Fruit fly (Drosophila melanogaster): ENCODE measurements around the gene gb.

Gene gb

dm6 chr3R:27067362-27067761, 44.7 kb downstream of the gb start:
- no peak for TF ChIP-seq achi (GFP tag; optimal IDR thresholded peaks at IDR 0.05)
- TF ChIP-seq CG34406 (GFP tag; optimal IDR thresholded peaks at IDR 0.05), result no peak
- TF ChIP-seq fkh (GFP tag; optimal IDR thresholded peaks at IDR 0.05), result peak; percentile 89
- no peak for TF ChIP-seq OdsH (GFP tag; optimal IDR thresholded peaks at IDR 0.05)

- no peak for TF ChIP-seq acj6 (GFP tag; optimal IDR thresholded peaks at IDR 0.05)
- TF ChIP-seq Smox (GFP tag; optimal IDR thresholded peaks at IDR 0.05), result no peak
- no peak for TF ChIP-seq fkh (GFP tag; optimal IDR thresholded peaks at IDR 0.05)
- no peak for TF ChIP-seq Blimp-1 (GFP tag; optimal IDR thresholded peaks at IDR 0.05)
- TF ChIP-seq Ets21C (GFP tag; optimal IDR thresholded peaks at IDR 0.05), result no peak
- TF ChIP-seq CG8119 (GFP tag; IDR thresholded peaks at IDR 0.05), result no peak
Measured at dm6 chr3R:27065136-27065535, 46.9 kb downstream of the gb start, which contains the start of gene CG43935. TSS of gene CG43935 (plus strand) at chr3R:27065436.

- TF ChIP-seq Met (GFP tag; optimal IDR thresholded peaks at IDR 0.05) (no peak), Hr4 (GFP tag; optimal IDR thresholded peaks at IDR 0.05) (no peak), Eip75B (GFP tag; optimal IDR thresholded peaks at IDR 0.05) (no peak), net (GFP tag; optimal IDR thresholded peaks at IDR 0.05) (no peak), CG8319 (GFP tag; optimal IDR thresholded peaks at IDR 0.05) (no peak), achi (GFP tag; optimal IDR thresholded peaks at IDR 0.05) (no peak), CG11294 (GFP tag; IDR thresholded peaks at IDR 0.05) (no peak), Smox (GFP tag; optimal IDR thresholded peaks at IDR 0.05) (no peak), Sox102F (GFP tag; optimal IDR thresholded peaks at IDR 0.05) (no peak), CG3919 (GFP tag; optimal IDR thresholded peaks at IDR 0.05) (no peak), CG34406 (GFP tag; optimal IDR thresholded peaks at IDR 0.05) (no peak), Blimp-1 (GFP tag; optimal IDR thresholded peaks at IDR 0.05) (no peak)
Measured at dm6 chr3R:27064099-27064498, 48.0 kb downstream of the gb start, which contains the start of gene Nep5. TSS of gene Nep5 (minus strand) at chr3R:27064199.

- TF ChIP-seq dac (GFP tag; optimal IDR thresholded peaks at IDR 0.05) (no peak), svp (GFP tag) (no peak), CG10669 (GFP tag; optimal IDR thresholded peaks at IDR 0.05) (no peak), CG11294 (GFP tag; IDR thresholded peaks at IDR 0.05) (no peak), CG34406 (GFP tag; optimal IDR thresholded peaks at IDR 0.05) (no peak), Sox15 (GFP tag; optimal IDR thresholded peaks at IDR 0.05) (no peak), CG7368 (GFP tag; optimal IDR thresholded peaks at IDR 0.05) (no peak), CG11762 (GFP tag; optimal IDR thresholded peaks at IDR 0.05; ENCODE audit: insufficient read depth) (no peak), CG3032 (tag; optimal IDR thresholded peaks at IDR 0.05) (no peak), Eip93F (GFP tag; optimal IDR thresholded peaks at IDR 0.05) (no peak), CG11902 (GFP tag; optimal IDR thresholded peaks at IDR 0.05) (no peak), salr (GFP tag; optimal IDR thresholded peaks at IDR 0.05) (no peak), CG3919 (GFP tag; optimal IDR thresholded peaks at IDR 0.05) (no peak), CG8319 (GFP tag; optimal IDR thresholded peaks at IDR 0.05) (no peak), CG6163 (GFP tag; IDR thresholded peaks at IDR 0.05) (no peak), CG8119 (GFP tag; IDR thresholded peaks at IDR 0.05) (no peak), CG4318 (GFP tag; optimal IDR thresholded peaks at IDR 0.05) (no peak), cyc (GFP tag; optimal IDR thresholded peaks at IDR 0.05) (no peak)
Measured at dm6 chr3R:27061916-27062315, 50.2 kb downstream of the gb start, which contains the start of gene CG34292. TSS of gene CG34292 (plus strand) at chr3R:27062216.
